Fruit fly (Drosophila melanogaster) whole organism, embryonic: ENCODE measurements around the gene mRpL14.

ENCODE experiments used
- CG11398 ChIP-seq: fragments of 200-800 bp; sonication (Bioruptor generic); optimal IDR thresholded peaks from 2 replicates; lab custom pipeline; 2016; ENCODE audit warnings: missing biosample characterization, missing genetic modification characterization
- CG12071 ChIP-seq: fragments of 200-800 bp; sonication (Bioruptor generic); optimal IDR thresholded peaks from 3 replicates; lab custom pipeline; 2018; ENCODE audit warnings: missing biosample characterization, mild to moderate bottlenecking, missing genetic modification characterization
- CG12744 ChIP-seq: fragments of 200-800 bp; sonication (Bioruptor generic); optimal IDR thresholded peaks from 2 replicates; lab custom pipeline; 2016; ENCODE audit warnings: missing biosample characterization, missing genetic modification characterization
- CG13123 ChIP-seq: fragments of 200-800 bp; sonication (Bioruptor generic); optimal IDR thresholded peaks from 2 replicates; lab custom pipeline; 2016; ENCODE audit warnings: missing biosample characterization, missing genetic modification characterization
- CG15073 ChIP-seq: fragments of 200-800 bp; sonication (Bioruptor generic); optimal IDR thresholded peaks from 2 replicates; lab custom pipeline; 2016; ENCODE audit warnings: missing biosample characterization, missing genetic modification characterization
- CG2678 ChIP-seq: fragments of 200-800 bp; sonication (Bioruptor generic); optimal IDR thresholded peaks from 3 replicates; lab custom pipeline; 2019; ENCODE audit warnings: missing biosample characterization, mild to moderate bottlenecking, missing genetic modification characterization, moderate library complexity
- CG32532 ChIP-seq: fragments of 200-800 bp; sonication (Bioruptor generic); IDR thresholded peaks from 2 replicates; pipeline ENCODE4 v1.3.6; 2022; ENCODE audit warnings: missing biosample characterization, missing genetic modification characterization
- CG4282 ChIP-seq: fragments of 200-800 bp; sonication (Bioruptor generic); optimal IDR thresholded peaks from 2 replicates; lab custom pipeline; 2016; ENCODE audit warnings: missing biosample characterization, missing genetic modification characterization
- CG6654 ChIP-seq: fragments of 200-800 bp; sonication (Bioruptor generic); optimal IDR thresholded peaks from 2 replicates; lab custom pipeline; 2017; ENCODE audit warnings: missing biosample characterization, mild to moderate bottlenecking, missing genetic modification characterization
- CG6689 ChIP-seq: fragments of 200-800 bp; sonication (Bioruptor generic); IDR thresholded peaks from 2 replicates; pipeline ENCODE4 v1.3.6; 2022; ENCODE audit warnings: missing biosample characterization, missing genetic modification characterization
- CG7372 ChIP-seq: fragments of 200-800 bp; sonication (Bioruptor generic); IDR thresholded peaks from 2 replicates; pipeline ENCODE4 v1.3.6; 2022; ENCODE audit warnings: missing biosample characterization, missing genetic modification characterization
- CG7928 ChIP-seq: fragments of 200-800 bp; sonication (Bioruptor generic); optimal IDR thresholded peaks from 2 replicates; lab custom pipeline; 2017; ENCODE audit warnings: missing biosample characterization, mild to moderate bottlenecking, missing genetic modification characterization
- CG9609 ChIP-seq: fragments of 200-800 bp; sonication (Bioruptor generic); optimal IDR thresholded peaks from 3 replicates; lab custom pipeline; 2016; ENCODE audit warnings: missing biosample characterization, missing genetic modification characterization
- CHES-1-like ChIP-seq: fragments of 200-800 bp; sonication (Bioruptor generic); optimal IDR thresholded peaks from 2 replicates; lab custom pipeline; 2016; ENCODE audit warnings: missing biosample characterization, missing genetic modification characterization
- Camta ChIP-seq: fragments of 200-800 bp; sonication (Bioruptor generic); optimal IDR thresholded peaks from 2 replicates; lab custom pipeline; 2016; ENCODE audit warnings: missing biosample characterization, missing genetic modification characterization
- Dbx ChIP-seq: fragments of 200-800 bp; sonication (Bioruptor generic); IDR thresholded peaks from 3 replicates; pipeline ENCODE4 v1.3.6; 2022; ENCODE audit warnings: missing biosample characterization, missing genetic modification characterization
- Deaf1 ChIP-seq: fragments of 200-800 bp; optimal IDR thresholded peaks from 3 replicates; lab custom pipeline; 2019; ENCODE audit warnings: missing biosample characterization, mild to moderate bottlenecking, missing genetic modification characterization, moderate library complexity
- E2f1 ChIP-seq: fragments of 200-800 bp; sonication (Bioruptor generic); IDR thresholded peaks from 2 replicates; pipeline ENCODE4 v1.3.6; 2022; ENCODE audit warnings: missing biosample characterization, missing genetic modification characterization
- Hand ChIP-seq: fragments of 200-800 bp; sonication (Bioruptor generic); optimal IDR thresholded peaks from 2 replicates; lab custom pipeline; 2017; ENCODE audit warnings: mild to moderate bottlenecking, missing biosample characterization, missing genetic modification reagents, missing genetic modification characterization
- HmgZ ChIP-seq: fragments of 200-800 bp; sonication (Bioruptor generic); optimal IDR thresholded peaks from 2 replicates; lab custom pipeline; 2018; ENCODE audit warnings: missing biosample characterization, mild to moderate bottlenecking, missing genetic modification characterization
- Hr51 ChIP-seq, 2 experiments: fragments of 200-800 bp; sonication (Bioruptor generic); optimal IDR thresholded peaks; 2 replicates in 1 of 2; 3 replicates in 1 of 2; lab custom pipeline; 2016 to 2018; ENCODE audit warnings: missing biosample characterization in 2 of 2, missing genetic modification characterization in 2 of 2, mild to moderate bottlenecking in 1 of 2, moderate library complexity in 1 of 2
- MTF-1 ChIP-seq: fragments of 200-800 bp; sonication (Bioruptor generic); optimal IDR thresholded peaks from 2 replicates; lab custom pipeline; 2018; ENCODE audit warnings: missing biosample characterization, mild to moderate bottlenecking, missing genetic modification characterization, borderline replicate concordance
- Rfx ChIP-seq: fragments of 200-800 bp; sonication (Bioruptor generic); IDR thresholded peaks from 2 replicates; pipeline ENCODE4 v1.3.6; 2022; ENCODE audit warnings: missing biosample characterization, missing genetic modification characterization
- Spps ChIP-seq: fragments of 200-800 bp; sonication (Bioruptor generic); optimal IDR thresholded peaks from 2 replicates; lab custom pipeline; 2018; ENCODE audit warnings: missing biosample characterization, mild to moderate bottlenecking, missing genetic modification characterization
- Tbp ChIP-seq: fragments of >200 bp; optimal IDR thresholded peaks from 2 replicates; lab custom pipeline; 2018; ENCODE audit warnings: missing biosample characterization, missing genetic modification characterization
- ac ChIP-seq: fragments of 200-800 bp; sonication (Bioruptor generic); optimal IDR thresholded peaks from 3 replicates; lab custom pipeline; 2017; ENCODE audit warnings: missing biosample characterization, mild to moderate bottlenecking, missing genetic modification characterization
- az2 ChIP-seq: fragments of 200-800 bp; sonication (Bioruptor generic); optimal IDR thresholded peaks from 3 replicates; lab custom pipeline; 2016; ENCODE audit warnings: missing biosample characterization, missing genetic modification characterization
- bab2 ChIP-seq: fragments of 200-800 bp; sonication (Bioruptor generic); optimal IDR thresholded peaks from 2 replicates; lab custom pipeline; 2016; ENCODE audit warnings: missing biosample characterization, missing genetic modification characterization
- chinmo ChIP-seq: fragments of 200-800 bp; sonication (Bioruptor generic); IDR thresholded peaks from 4 replicates; pipeline ENCODE4 v1.3.6; 2022; ENCODE audit warnings: missing biosample characterization, missing genetic modification characterization; ENCODE audit not compliant: partially characterized antibody
- cwo ChIP-seq: fragments of 200-800 bp; sonication (Bioruptor generic); optimal IDR thresholded peaks from 3 replicates; lab custom pipeline; 2017; ENCODE audit warnings: missing biosample characterization, missing genetic modification characterization, mild to moderate bottlenecking, moderate library complexity, missing genetic modification reagents
- dati ChIP-seq: fragments of 200-800 bp; sonication (Bioruptor generic); IDR thresholded peaks from 2 replicates; pipeline ENCODE4 v1.3.6; 2022; ENCODE audit warnings: missing biosample characterization, missing genetic modification characterization
- dmrt11E ChIP-seq: fragments of 200-800 bp; sonication (Bioruptor generic); optimal IDR thresholded peaks from 3 replicates; lab custom pipeline; 2018; ENCODE audit warnings: missing biosample characterization, mild to moderate bottlenecking, missing genetic modification characterization, moderate library complexity
- dmrt99B ChIP-seq: fragments of 200-800 bp; sonication (Bioruptor generic); optimal IDR thresholded peaks from 2 replicates; lab custom pipeline; 2018; ENCODE audit warnings: missing biosample characterization, mild to moderate bottlenecking, missing genetic modification characterization, moderate library complexity
- gcm ChIP-seq: fragments of 200-800 bp; sonication (Bioruptor generic); optimal IDR thresholded peaks from 2 replicates; lab custom pipeline; 2019; ENCODE audit warnings: missing biosample characterization, mild to moderate bottlenecking, missing genetic modification characterization, moderate library complexity
- grn ChIP-seq: fragments of 200-800 bp; sonication (Bioruptor generic); optimal IDR thresholded peaks from 3 replicates; lab custom pipeline; 2017; ENCODE audit warnings: missing biosample characterization, missing genetic modification characterization
- hkb ChIP-seq, 2 experiments: fragments of 200-800 bp in 1 of 2; fragments of >200 bp in 1 of 2; sonication (Bioruptor generic) in 1 of 2; IDR thresholded peaks in 1 of 2; optimal IDR thresholded peaks in 1 of 2; 2 replicates each; pipeline versions ENCODE4 v1.3.6 to Lab custom; 2017 to 2022; ENCODE audit warnings: missing biosample characterization in 1 of 2, missing genetic modification characterization in 1 of 2
- hth ChIP-seq: fragments of >200 bp; optimal IDR thresholded peaks from 2 replicates; lab custom pipeline; 2017; ENCODE audit warnings: inconsistent platforms
- jing ChIP-seq: fragments of 200-800 bp; sonication (Bioruptor generic); optimal IDR thresholded peaks from 2 replicates; lab custom pipeline; 2018; ENCODE audit warnings: missing biosample characterization, mild to moderate bottlenecking, missing genetic modification characterization
- jumu ChIP-seq: fragments of 200-800 bp; sonication (Bioruptor generic); optimal IDR thresholded peaks from 3 replicates; lab custom pipeline; 2016; ENCODE audit warnings: missing biosample characterization, missing genetic modification characterization
- klu ChIP-seq: fragments of 200-800 bp; sonication (Bioruptor generic); IDR thresholded peaks from 2 replicates; pipeline ENCODE4 v1.3.6; 2022; ENCODE audit warnings: missing biosample characterization, missing genetic modification characterization
- lmd ChIP-seq: fragments of 200-800 bp; sonication (Bioruptor generic); IDR thresholded peaks from 2 replicates; pipeline ENCODE4 v1.3.6; 2022; ENCODE audit warnings: missing biosample characterization, missing genetic modification characterization
- luna ChIP-seq: fragments of 200-800 bp; sonication (Bioruptor generic); optimal IDR thresholded peaks from 2 replicates; lab custom pipeline; 2016; ENCODE audit warnings: missing biosample characterization, missing genetic modification characterization
- mirr ChIP-seq: fragments of 200-800 bp; sonication (Bioruptor generic); optimal IDR thresholded peaks from 3 replicates; lab custom pipeline; 2018; ENCODE audit warnings: missing biosample characterization, mild to moderate bottlenecking, missing genetic modification characterization
- p53 ChIP-seq: fragments of 200-800 bp; sonication (Bioruptor generic); optimal IDR thresholded peaks from 2 replicates; lab custom pipeline; 2016; ENCODE audit warnings: missing biosample characterization, missing genetic modification characterization
- schlank ChIP-seq: fragments of 200-800 bp; sonication (Bioruptor generic); optimal IDR thresholded peaks from 2 replicates; lab custom pipeline; 2018; ENCODE audit warnings: missing biosample characterization, mild to moderate bottlenecking, missing genetic modification characterization
- sens-2 ChIP-seq: fragments of 200-800 bp; sonication (Bioruptor generic); IDR thresholded peaks from 2 replicates; pipeline ENCODE4 v1.3.6; 2022; ENCODE audit warnings: missing biosample characterization, missing genetic modification characterization
- slbo ChIP-seq: fragments of 200-800 bp; sonication (Bioruptor generic); IDR thresholded peaks from 2 replicates; pipeline ENCODE4 v1.3.6; 2022; ENCODE audit warnings: missing biosample characterization, missing genetic modification characterization
- sna ChIP-seq: fragments of 200-800 bp; sonication (Bioruptor generic); IDR thresholded peaks from 2 replicates; pipeline ENCODE4 v1.3.6; 2022; ENCODE audit warnings: missing biosample characterization, missing genetic modification characterization; ENCODE audit not compliant: partially characterized antibody
- sug ChIP-seq: fragments of 200-800 bp; optimal IDR thresholded peaks from 2 replicates; lab custom pipeline; 2019; ENCODE audit warnings: missing biosample characterization, mild to moderate bottlenecking, missing genetic modification characterization, moderate library complexity
- unpg ChIP-seq: fragments of 200-800 bp; sonication (Bioruptor generic); optimal IDR thresholded peaks from 3 replicates; lab custom pipeline; 2018; ENCODE audit warnings: missing biosample characterization, mild to moderate bottlenecking, missing genetic modification characterization, moderate library complexity
- wor ChIP-seq: fragments of 200-800 bp; sonication (Bioruptor generic); IDR thresholded peaks from 2 replicates; pipeline ENCODE4 v1.3.6; 2022; ENCODE audit warnings: missing biosample characterization, missing genetic modification characterization

The mRpL14 gene

dm6 chrX:2306307-2306706 is 38.1 kb downstream of the mRpL14 start (continued):
- TF ChIP-seq wor (peak; percentile 22; the same call in 1 of the 2 replicates), CG11398 (GFP tag; lab: Kevin White, UChicago) (no peak), CG6654 (GFP tag; lab: Kevin White, UChicago) (peak; percentile 3), luna (GFP tag; lab: Kevin White, UChicago) (no peak), sna (GFP tag; lab: Robert Waterston, UW) (no peak), bab2 (GFP tag; lab: Kevin White, UChicago) (peak; percentile 39), CG32532 (peak; percentile 15; the same call in 1 of the 2 replicates), schlank (tag; lab: Kevin White, UChicago) (no peak), Hand (GFP tag; lab: Kevin White, UChicago) (no peak), dmrt11E (tag; lab: Kevin White, UChicago) (no peak), klu (no peak), dmrt99B (tag; lab: Kevin White, UChicago) (peak; percentile 88), CG6689 (GFP tag; lab: Robert Waterston, UW) (peak; percentile 73), jing (GFP tag; lab: Kevin White, UChicago) (peak; percentile 39), CG12744 (GFP tag; lab: Kevin White, UChicago) (no peak), CHES-1-like (GFP tag; lab: Kevin White, UChicago) (peak; percentile 43), chinmo (GFP tag; lab: Robert Waterston, UW) (no peak), sug (no peak), sens-2 (GFP tag; lab: Robert Waterston, UW) (no peak), p53 (GFP tag; lab: Kevin White, UChicago) (no peak), CG13123 (no peak), slbo (GFP tag; lab: Robert Waterston, UW) (peak; percentile 56), unpg (GFP tag; lab: Kevin White, UChicago) (peak; percentile 59), Dbx (GFP tag; lab: Robert Waterston, UW) (no peak), hkb (optimal IDR thresholded peaks at IDR 0.05; lab: Kevin White, UChicago) (no peak), hkb (GFP tag; IDR thresholded peaks at IDR 0.05; lab: Robert Waterston, UW) (peak; percentile 71), E2f1 (GFP tag; lab: Robert Waterston, UW) (peak; percentile 49), CG7372 (0 out of 2 replicates have a peak, but pooled peaks have one; percentile 40), lmd (peak; percentile 66), CG9609 (GFP tag; lab: Kevin White, UChicago) (peak; percentile 38), grn (no peak), Hr51 (GFP tag; optimal IDR thresholded peaks at IDR 0.05; lab: Kevin White, UChicago) (peak; percentile 25 to 88), MTF-1 (GFP tag; lab: Kevin White, UChicago) (no peak), az2 (GFP tag; lab: Kevin White, UChicago) (peak; percentile 41), CG15073 (no peak), Rfx (GFP tag; lab: Robert Waterston, UW) (0 out of 2 replicates have a peak, but pooled peaks have one; percentile 19), Spps (tag; lab: Kevin White, UChicago) (no peak), CG4282 (GFP tag; lab: Kevin White, UChicago) (no peak), hth (lab: Kevin White, UChicago) (no peak), Tbp (no peak), HmgZ (peak; percentile 7), CG7928 (GFP tag; lab: Kevin White, UChicago) (no peak), CG2678 (tag; lab: Kevin White, UChicago) (peak; percentile 74), CG12071 (GFP tag; lab: Kevin White, UChicago) (peak; percentile 56), dati (GFP tag; lab: Robert Waterston, UW) (0 out of 2 replicates have a peak, but pooled peaks have one; percentile 51), ac (no peak), cwo (no peak), jumu (peak; percentile 42), mirr (GFP tag; lab: Kevin White, UChicago) (no peak), Deaf1 (tag; lab: Kevin White, UChicago) (no peak), gcm (GFP tag; lab: Kevin White, UChicago) (no peak), Camta (GFP tag; lab: Kevin White, UChicago) (peak; percentile 38)
